Worm (Caenorhabditis elegans): ENCODE results near the gene Y75B8A.34.

The Y75B8A.34 gene

DNA sequence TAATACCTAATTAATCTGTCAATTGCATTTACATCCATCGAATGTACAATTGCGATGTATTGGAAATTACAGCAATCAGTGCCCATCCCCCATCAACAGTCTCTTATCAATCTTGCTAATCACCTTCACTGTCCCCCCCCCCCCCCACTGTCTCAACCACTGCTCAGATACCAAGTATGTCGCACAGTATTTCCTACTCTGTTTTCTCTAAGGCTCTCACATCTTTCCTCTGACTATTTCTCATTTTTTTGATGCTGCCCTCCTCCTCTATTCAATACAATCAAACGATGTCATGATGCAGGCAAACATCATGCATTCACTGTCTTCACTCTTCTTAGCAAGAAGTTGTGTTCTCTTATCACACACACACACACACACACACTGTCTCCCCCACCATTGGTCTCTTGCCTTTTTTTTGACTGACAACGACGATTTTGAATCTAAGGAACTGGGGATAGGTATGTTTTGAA is 31.8 kb upstream of the Y75B8A.34 start, which contains the start of the genes zip-12 and Y75B8A.63 (continued):
- TF ChIP-seq vab-7 (GFP tag; IDR thresholded peaks at IDR 0.05) = no peak
- TF ChIP-seq arid-1 (GFP tag; conservative IDR thresholded peaks at IDR 0.05) = no peak
- no peak for TF ChIP-seq madf-9 (GFP tag; conservative IDR thresholded peaks at IDR 0.05)
- TF ChIP-seq mes-2 (tag; optimal IDR thresholded peaks at IDR 0.05; ENCODE audit: poor library complexity, severe bottlenecking) = peak; percentile 4
- TF ChIP-seq nhr-41 (GFP tag; IDR thresholded peaks at IDR 0.05) = no peak
- TF ChIP-seq rbr-2 (tag; optimal IDR thresholded peaks at IDR 0.05) = no peak
- peak in 1 of 2 experiments; percentile 36 for TF ChIP-seq lsy-2 (tag; optimal IDR thresholded peaks at IDR 0.05)
- TF ChIP-seq nhr-77 (tag; optimal IDR thresholded peaks at IDR 0.05) = no peak
- no peak for TF ChIP-seq daf-16 (GFP tag; optimal IDR thresholded peaks at IDR 0.05)
- peak; percentile 49 for TF ChIP-seq daf-16 (tag; optimal IDR thresholded peaks at IDR 0.05)
- TF ChIP-seq skn-1 (tag; optimal IDR thresholded peaks at IDR 0.05) = no peak
- no peak for TF ChIP-seq zfp-3 (GFP tag; conservative IDR thresholded peaks at IDR 0.05)
- no peak for TF ChIP-seq ctbp-1 (GFP tag; IDR thresholded peaks at IDR 0.05)
- no peak for TF ChIP-seq nhr-10 (tag; optimal IDR thresholded peaks at IDR 0.05)
- TF ChIP-seq nhr-111 (GFP tag; optimal IDR thresholded peaks at IDR 0.05) = no peak
- TF ChIP-seq daf-8 (GFP tag; IDR thresholded peaks at IDR 0.05) = no peak
- no peak for TF ChIP-seq jun-1 (tag; optimal IDR thresholded peaks at IDR 0.05)
- peak; percentile 55 for TF ChIP-seq dmd-6 (GFP tag; IDR thresholded peaks at IDR 0.05)
- peak; percentile 28 for TF ChIP-seq mxl-3 (GFP tag; optimal IDR thresholded peaks at IDR 0.05)
- TF ChIP-seq nhr-102 (tag; optimal IDR thresholded peaks at IDR 0.05) = no peak
- no peak for TF ChIP-seq lim-7 (GFP tag; IDR thresholded peaks at IDR 0.05)
- no peak for TF ChIP-seq daf-12 (tag; optimal IDR thresholded peaks at IDR 0.05)
- TF ChIP-seq ztf-11 (tag; optimal IDR thresholded peaks at IDR 0.05) = no peak
- peak; percentile 54 for TF ChIP-seq set-16 (GFP tag; IDR thresholded peaks at IDR 0.05)
- no peak for TF ChIP-seq egl-43 (GFP tag; IDR thresholded peaks at IDR 0.05)
- TF ChIP-seq ceh-32 (tag; optimal IDR thresholded peaks at IDR 0.05; ENCODE audit: poor library complexity) = no peak
- TF ChIP-seq gei-8 (GFP tag; optimal IDR thresholded peaks at IDR 0.05) = peak; percentile 18
- TF ChIP-seq aha-1 (tag) = no peak
- no peak for TF ChIP-seq mdt-29 (GFP tag; IDR thresholded peaks at IDR 0.05)
- no peak for TF ChIP-seq ceh-44 (GFP tag; IDR thresholded peaks at IDR 0.05)
- no peak for TF ChIP-seq nhr-6 (tag; optimal IDR thresholded peaks at IDR 0.05)
- no peak for TF ChIP-seq nhr-11 (tag; optimal IDR thresholded peaks at IDR 0.05)
- 0 out of 2 replicates have a peak, but pooled peaks have one; percentile 31 for TF ChIP-seq pha-4 (GFP tag; IDR thresholded peaks at IDR 0.05)
- TF ChIP-seq pha-4 (tag; optimal IDR thresholded peaks at IDR 0.05) = no peak
- TF ChIP-seq snpc-1.2 (GFP tag; IDR thresholded peaks at IDR 0.05) = no peak
- TF ChIP-seq pqm-1 (tag; optimal IDR thresholded peaks at IDR 0.05) = peak; percentile 52
- no peak for TF ChIP-seq Y48G9A.11 (GFP tag; IDR thresholded peaks at IDR 0.05)
- no peak for TF ChIP-seq nhr-25 (tag; optimal IDR thresholded peaks at IDR 0.05; ENCODE audit: borderline replicate concordance, insufficient read depth)
- no peak for TF ChIP-seq madf-5 (GFP tag; IDR thresholded peaks at IDR 0.05)
- TF ChIP-seq hlh-11 (tag; optimal IDR thresholded peaks at IDR 0.05) = peak; percentile 90
- no peak for TF ChIP-seq T20F7.1 (GFP tag; optimal IDR thresholded peaks at IDR 0.05)
- TF ChIP-seq zip-11 (GFP tag; IDR thresholded peaks at IDR 0.05) = no peak
- no peak for TF ChIP-seq Y5F2A.4 (GFP tag; optimal IDR thresholded peaks at IDR 0.05)
- TF ChIP-seq nhr-28 (tag; optimal IDR thresholded peaks at IDR 0.05) = peak; percentile 85
- TF ChIP-seq unc-39 (tag; optimal IDR thresholded peaks at IDR 0.05) = no peak
- no peak for TF ChIP-seq hmg-1.1 (GFP tag; IDR thresholded peaks at IDR 0.05)
- no peak for TF ChIP-seq F10B5.3 (tag; optimal IDR thresholded peaks at IDR 0.05)
- no peak for TF ChIP-seq F26F4.8 (GFP tag; conservative IDR thresholded peaks at IDR 0.05)
- TF ChIP-seq dmd-8 (GFP tag; IDR thresholded peaks at IDR 0.05) = no peak
- no peak for TF ChIP-seq tra-1 (GFP tag; IDR thresholded peaks at IDR 0.05)

Data from whole organism, L4 larva.